Worm (Caenorhabditis elegans) whole organism, late embryonic: ENCODE measurements around the gene npl-10.
A peak's percentile ranks its signal among the peaks of the same experiment; 100 is the strongest.

ENCODE experiments used
- C08G9.2 ChIP-seq: sonication (generic microtip); optimal IDR thresholded peaks from 2 replicates; lab custom pipeline; 2016; ENCODE audit warnings: mild to moderate bottlenecking, missing genetic modification characterization, moderate library complexity, missing compliant biosample characterization
- C38D4.7 ChIP-seq: fragments of 200-800 bp; sonication (Bioruptor generic); optimal IDR thresholded peaks from 2 replicates; lab custom pipeline; 2018; ENCODE audit warnings: mild to moderate bottlenecking, missing genetic modification characterization, moderate library complexity, missing compliant biosample characterization
- F13H6.1 ChIP-seq: sonication (generic microtip); optimal IDR thresholded peaks from 2 replicates; lab custom pipeline; 2016; ENCODE audit warnings: missing genetic modification characterization, missing compliant biosample characterization
- K09A11.1 ChIP-seq: sonication (generic microtip); optimal IDR thresholded peaks from 2 replicates; lab custom pipeline; 2017; ENCODE audit warnings: antibody characterized with exemption, mild to moderate bottlenecking, missing genetic modification characterization, missing compliant biosample characterization; ENCODE audit not compliant: insufficient read depth
- T23F11.4 ChIP-seq: fragments of 200-800 bp; sonication (Bioruptor generic); optimal IDR thresholded peaks from 2 replicates; lab custom pipeline; 2018; ENCODE audit warnings: mild to moderate bottlenecking, missing genetic modification characterization, missing compliant biosample characterization
- ceh-14 ChIP-seq: sonication (generic microtip); optimal IDR thresholded peaks from 2 replicates; lab custom pipeline; 2016; ENCODE audit warnings: missing genotype, missing genetic modification characterization, missing compliant biosample characterization
- ceh-2 ChIP-seq: sonication (generic microtip); optimal IDR thresholded peaks from 2 replicates; lab custom pipeline; 2016; ENCODE audit warnings: missing genotype, missing genetic modification characterization, missing compliant biosample characterization
- ceh-24 ChIP-seq: sonication (generic microtip); optimal IDR thresholded peaks from 2 replicates; lab custom pipeline; 2016; ENCODE audit warnings: mild to moderate bottlenecking, missing genetic modification characterization, missing compliant biosample characterization
- ceh-34 ChIP-seq: sonication (generic microtip); optimal IDR thresholded peaks from 2 replicates; lab custom pipeline; 2016; ENCODE audit warnings: mild to moderate bottlenecking, missing genetic modification characterization, missing compliant biosample characterization
- ceh-45 ChIP-seq: fragments of 200-800 bp; sonication (Bioruptor generic); IDR thresholded peaks from 2 replicates; pipeline ENCODE4 v1.3.6; 2022; ENCODE audit warnings: missing genetic modification reagents, missing genetic modification characterization, missing compliant biosample characterization
- ceh-48 ChIP-seq: sonication (generic microtip); optimal IDR thresholded peaks from 2 replicates; lab custom pipeline; 2016; ENCODE audit warnings: missing genetic modification characterization, inconsistent platforms, missing compliant biosample characterization
- ceh-9 ChIP-seq: sonication (generic microtip); optimal IDR thresholded peaks from 2 replicates; lab custom pipeline; 2016; ENCODE audit warnings: mild to moderate bottlenecking, missing genetic modification characterization, inconsistent platforms, missing compliant biosample characterization
- che-1 ChIP-seq: sonication (generic microtip); optimal IDR thresholded peaks from 2 replicates; lab custom pipeline; 2016; ENCODE audit warnings: mild to moderate bottlenecking, missing genetic modification characterization, missing compliant biosample characterization
- dve-1 ChIP-seq: sonication (generic microtip); optimal IDR thresholded peaks from 2 replicates; lab custom pipeline; 2017; ENCODE audit warnings: antibody characterized with exemption, mild to moderate bottlenecking, missing genetic modification characterization, missing compliant biosample characterization
- eyg-1 ChIP-seq: sonication (generic microtip); optimal IDR thresholded peaks from 2 replicates; lab custom pipeline; 2016; ENCODE audit warnings: missing genotype, missing genetic modification characterization, missing compliant biosample characterization
- fkh-6 ChIP-seq: sonication (generic microtip); optimal IDR thresholded peaks from 2 replicates; lab custom pipeline; 2016; ENCODE audit warnings: missing genetic modification characterization, missing compliant biosample characterization
- hlh-13 ChIP-seq: fragments of 200-800 bp; sonication (Bioruptor generic); optimal IDR thresholded peaks from 2 replicates; lab custom pipeline; 2018; ENCODE audit warnings: mild to moderate bottlenecking, missing genetic modification characterization, missing compliant biosample characterization
- hlh-8 ChIP-seq: sonication (generic microtip); optimal IDR thresholded peaks from 2 replicates; lab custom pipeline; 2016; ENCODE audit warnings: missing genotype, missing genetic modification characterization, missing compliant biosample characterization
- lin-11 ChIP-seq: fragments of 200-800 bp; sonication (Bioruptor generic); optimal IDR thresholded peaks from 2 replicates; lab custom pipeline; 2018; ENCODE audit warnings: mild to moderate bottlenecking, missing genetic modification characterization, missing compliant biosample characterization
- mec-3 ChIP-seq: sonication (generic microtip); optimal IDR thresholded peaks from 2 replicates; lab custom pipeline; 2016; ENCODE audit warnings: borderline replicate concordance, missing genetic modification characterization, missing compliant biosample characterization
- nfya-1 ChIP-seq: sonication (generic microtip); optimal IDR thresholded peaks from 2 replicates; lab custom pipeline; 2017; ENCODE audit warnings: missing genetic modification characterization, mild to moderate bottlenecking, missing compliant biosample characterization, antibody characterized with exemption, moderate library complexity
- nhr-11 ChIP-seq: fragments of 150-350 bp; optimal IDR thresholded peaks from 2 replicates; lab custom pipeline; 2014; ENCODE audit warnings: missing biosample characterization, missing genetic modification characterization
- pag-3 ChIP-seq: sonication (generic microtip); optimal IDR thresholded peaks from 2 replicates; lab custom pipeline; 2016; ENCODE audit warnings: missing compliant biosample characterization, missing genetic modification characterization, borderline replicate concordance
- pqm-1 ChIP-seq: sonication (generic microtip); optimal IDR thresholded peaks from 2 replicates; lab custom pipeline; 2016; ENCODE audit warnings: missing genetic modification characterization, missing compliant biosample characterization
- pros-1 ChIP-seq: fragments of 150-350 bp; optimal IDR thresholded peaks from 2 replicates; lab custom pipeline; 2014; ENCODE audit warnings: missing biosample characterization, missing genetic modification reagents, missing genetic modification characterization
- rnt-1 ChIP-seq: sonication (generic microtip); optimal IDR thresholded peaks from 2 replicates; lab custom pipeline; 2016; ENCODE audit warnings: missing genetic modification characterization, missing compliant biosample characterization
- tbx-2 ChIP-seq: sonication (generic microtip); optimal IDR thresholded peaks from 2 replicates; lab custom pipeline; 2016; ENCODE audit warnings: missing genetic modification characterization, missing compliant biosample characterization
- ttx-3 ChIP-seq: sonication (generic microtip); optimal IDR thresholded peaks from 2 replicates; lab custom pipeline; 2016; ENCODE audit warnings: missing genetic modification reagents, missing genetic modification characterization, missing compliant biosample characterization
- unc-55 ChIP-seq: sonication (generic microtip); optimal IDR thresholded peaks from 2 replicates; lab custom pipeline; 2017; ENCODE audit warnings: missing biosample characterization, missing genetic modification reagents, missing genetic modification characterization
- unc-86 ChIP-seq: sonication (generic microtip); optimal IDR thresholded peaks from 2 replicates; lab custom pipeline; 2016; ENCODE audit warnings: missing genetic modification characterization, missing compliant biosample characterization
- zip-5 ChIP-seq: sonication (generic microtip); optimal IDR thresholded peaks from 2 replicates; lab custom pipeline; 2016; ENCODE audit warnings: missing genetic modification characterization, missing compliant biosample characterization
- ztf-16 ChIP-seq: sonication (generic microtip); optimal IDR thresholded peaks from 2 replicates; lab custom pipeline; 2017; ENCODE audit warnings: missing genetic modification characterization, missing compliant biosample characterization

The npl-10 gene

ce11 chrIII:3978438-3978837 lies 42.7 kb upstream of the npl-10 start:
- TF ChIP-seq ztf-16 (tag; lab: Kevin White, UChicago), result no peak
- TF ChIP-seq rnt-1 (tag; lab: Kevin White, UChicago), result no peak
- TF ChIP-seq lin-11 (tag; lab: Kevin White, UChicago), result no peak
- TF ChIP-seq ceh-45, result no peak
- TF ChIP-seq dve-1 (tag; lab: Kevin White, UChicago), result no peak
- no peak for TF ChIP-seq fkh-6 (tag; lab: Kevin White, UChicago)
- no peak for TF ChIP-seq C38D4.7
- TF ChIP-seq C08G9.2 (tag; lab: Kevin White, UChicago), result no peak

- TF ChIP-seq eyg-1 (tag; lab: Kevin White, UChicago) (no peak), rnt-1 (tag; lab: Kevin White, UChicago) (no peak), pros-1 (tag; lab: Kevin White, UChicago) (no peak), ceh-2 (tag; lab: Kevin White, UChicago) (no peak), unc-55 (GFP tag; lab: Kevin White, UChicago) (no peak)
- TF ChIP-seq, all 69 proteins: peak for 0
Measured at ce11 chrIII:3976992-3977391, 41.3 kb upstream of the npl-10 start.

- TF ChIP-seq tbx-2 (no peak), unc-86 (no peak), hlh-8 (no peak)
- TF ChIP-seq, all 69 proteins: peak for 0
Measured at ce11 chrIII:3976291-3976690, 40.6 kb upstream of the npl-10 start, which contains the start of gene msi-1. TSS of gene msi-1 (minus strand) at chrIII:3976391.

- TF ChIP-seq che-1 (tag; lab: Kevin White, UChicago) (no peak), T23F11.4 (GFP tag; lab: Kevin White, UChicago) (no peak)
Measured at ce11 chrIII:3975008-3975407, 39.3 kb upstream of the npl-10 start.

DNA sequence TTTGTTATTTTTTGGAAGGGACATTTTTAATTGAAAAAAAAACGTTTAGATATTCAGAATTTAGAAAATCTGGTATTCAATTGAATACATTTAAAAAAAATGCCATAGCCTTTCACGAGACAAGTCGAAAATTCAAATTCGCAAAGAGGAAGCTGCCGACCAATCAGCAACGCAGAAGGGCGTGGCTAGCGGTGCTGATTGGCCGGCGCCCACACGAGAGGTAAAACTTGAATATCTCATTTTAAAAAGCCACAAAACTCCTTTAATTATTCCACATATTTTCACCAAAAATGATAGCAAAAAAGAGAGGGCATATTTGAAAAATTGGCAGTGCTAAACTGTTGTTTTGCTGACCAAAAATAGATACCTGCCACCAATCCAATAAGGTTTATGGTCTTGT lies 38.8 kb upstream of the npl-10 start:
- no peak for TF ChIP-seq nhr-11
- no peak for TF ChIP-seq ceh-9
- TF ChIP-seq nfya-1 (tag; lab: Kevin White, UChicago), result peak; percentile 79

- no peak for TF ChIP-seq F13H6.1 (tag; lab: Kevin White, UChicago)
- no peak for TF ChIP-seq K09A11.1 (tag; lab: Kevin White, UChicago)
- TF ChIP-seq ttx-3, result no peak
- TF ChIP-seq pqm-1, result no peak
- no peak for TF ChIP-seq T23F11.4 (GFP tag; lab: Kevin White, UChicago)
- TF ChIP-seq eyg-1 (tag; lab: Kevin White, UChicago), result no peak
- TF ChIP-seq zip-5 (tag; lab: Kevin White, UChicago), result no peak
- no peak for TF ChIP-seq ceh-24 (tag; lab: Kevin White, UChicago)
- TF ChIP-seq ceh-34 (tag; lab: Kevin White, UChicago), result no peak
- TF ChIP-seq fkh-6 (tag; lab: Kevin White, UChicago), result no peak
- TF ChIP-seq mec-3, result no peak
- TF ChIP-seq ceh-14 (tag; lab: Kevin White, UChicago), result no peak
- no peak for TF ChIP-seq unc-86
- no peak for TF ChIP-seq ceh-48 (tag; lab: Kevin White, UChicago)
- no peak for TF ChIP-seq tbx-2
- no peak for TF ChIP-seq ceh-9
- TF ChIP-seq unc-55 (GFP tag; lab: Kevin White, UChicago), result no peak
- no peak for TF ChIP-seq hlh-13 (GFP tag; lab: Kevin White, UChicago)
- no peak for TF ChIP-seq pag-3 (tag; lab: Kevin White, UChicago)
- TF ChIP-seq, all 69 proteins: peak for 0
Measured at ce11 chrIII:3972687-3973086, 37.0 kb upstream of the npl-10 start, which contains the start of gene R10E9.4. TSS of gene R10E9.4 (minus strand) at chrIII:3972787.
